Worm (Caenorhabditis elegans) whole organism, L4/young adult: ENCODE results near the gene K12H4.6.

Experiments used
- W03F9.2 ChIP-seq: fragments of 150-350 bp; optimal IDR thresholded peaks from 2 replicates; lab custom pipeline; 2014; ENCODE audit warnings: missing biosample characterization, missing genetic modification characterization
- dao-5 ChIP-seq: sonication (generic microtip); optimal IDR thresholded peaks from 2 replicates; lab custom pipeline; 2016; ENCODE audit warnings: missing genotype, missing genetic modification characterization, moderate library complexity, missing compliant biosample characterization
- him-1 ChIP-seq: sonication (generic microtip); optimal IDR thresholded peaks from 2 replicates; lab custom pipeline; 2016; ENCODE audit warnings: missing genotype, missing genetic modification reagents, missing genetic modification characterization, missing compliant biosample characterization

DNA sequence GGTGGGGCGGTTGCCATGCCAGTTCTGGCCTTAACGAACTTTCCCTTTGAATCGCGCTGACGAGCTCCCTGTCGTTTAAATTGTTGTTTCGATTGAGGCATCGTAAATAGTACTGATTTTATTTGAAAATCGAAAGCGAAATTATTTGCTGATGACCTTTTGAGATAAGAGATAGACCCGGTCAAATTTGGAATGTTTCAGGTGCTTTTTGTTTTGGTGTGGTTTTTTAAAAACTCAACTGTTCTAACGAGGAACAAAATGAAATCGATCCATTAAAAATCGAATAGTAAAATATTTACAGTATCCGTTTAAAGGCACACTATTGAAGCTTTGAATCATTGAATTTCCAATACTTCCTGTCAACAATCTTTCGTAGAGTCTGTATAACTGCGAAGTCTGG, at the start of gene K12H4.6:
- TF ChIP-seq dao-5 (tag; lab: Kevin White, UChicago) (no peak), W03F9.2 (no peak), him-1 (tag; lab: Kevin White, UChicago) (no peak)
